Fruit fly (Drosophila melanogaster): ENCODE data around the gene CG43322.

Gene CG43322

dm6 chr2L:7013157-7013556 lies at the start of gene CG43322:
Gene CG43322 (plus strand): TSS chr2L:7013396.
- TF ChIP-seq Dif (GFP tag; optimal IDR thresholded peaks at IDR 0.05; ENCODE audit: partially characterized antibody) (no peak), lola (GFP tag; optimal IDR thresholded peaks at IDR 0.05) (no peak), h (GFP tag; optimal IDR thresholded peaks at IDR 0.05) (no peak), dmrt93B (GFP tag; optimal IDR thresholded peaks at IDR 0.05) (no peak), N (GFP tag; optimal IDR thresholded peaks at IDR 0.05) (no peak), CG32264 (GFP tag; optimal IDR thresholded peaks at IDR 0.05) (no peak), tai (GFP tag; optimal IDR thresholded peaks at IDR 0.05) (no peak), pan (optimal IDR thresholded peaks at IDR 0.05) (no peak), Dfd (GFP tag; optimal IDR thresholded peaks at IDR 0.05) (no peak), Rel (GFP tag; optimal IDR thresholded peaks at IDR 0.05) (no peak), Rel (tag; optimal IDR thresholded peaks at IDR 0.05) (no peak), jim (GFP tag; optimal IDR thresholded peaks at IDR 0.05) (no peak), OdsH (GFP tag; optimal IDR thresholded peaks at IDR 0.05) (no peak), Hr78 (GFP tag; optimal IDR thresholded peaks at IDR 0.05) (no peak), brk (GFP tag; optimal IDR thresholded peaks at IDR 0.05) (no peak), Vsx2 (GFP tag; optimal IDR thresholded peaks at IDR 0.05; ENCODE audit: partially characterized antibody) (no peak), HLH106 (tag; optimal IDR thresholded peaks at IDR 0.05) (no peak)

dm6 chr2L:6964022-6964434 lies 49.2 kb upstream of the CG43322 start, which contains the start of the genes sip2 and Coprox:
Gene sip2 (minus strand): TSS chr2L:6964074.
Gene Coprox (plus strand): TSS chr2L:6964421.
- TF ChIP-seq sage (GFP tag; optimal IDR thresholded peaks at IDR 0.05) (no peak), tai (GFP tag; optimal IDR thresholded peaks at IDR 0.05) (no peak), woc (GFP tag; optimal IDR thresholded peaks at IDR 0.05) (no peak), psq (GFP tag; optimal IDR thresholded peaks at IDR 0.05) (peak; percentile 47), sv (GFP tag; optimal IDR thresholded peaks at IDR 0.05) (no peak), Hr83 (GFP tag; optimal IDR thresholded peaks at IDR 0.05; ENCODE audit: poor library complexity, severe bottlenecking) (no peak), N (GFP tag; optimal IDR thresholded peaks at IDR 0.05) (no peak), OdsH (GFP tag; optimal IDR thresholded peaks at IDR 0.05) (peak; percentile 66), CG9705 (GFP tag; optimal IDR thresholded peaks at IDR 0.05) (peak; percentile 40), GATAd (GFP tag; optimal IDR thresholded peaks at IDR 0.05) (no peak), Sp1 (GFP tag; optimal IDR thresholded peaks at IDR 0.05) (peak; percentile 75), Hr78 (GFP tag; optimal IDR thresholded peaks at IDR 0.05) (no peak), Vsx2 (GFP tag; optimal IDR thresholded peaks at IDR 0.05; ENCODE audit: partially characterized antibody) (no peak), brk (GFP tag; optimal IDR thresholded peaks at IDR 0.05) (no peak), Myc (optimal IDR thresholded peaks at IDR 0.05) (peak; percentile 26), Jra (GFP tag; optimal IDR thresholded peaks at IDR 0.05) (no peak), Hnf4 (GFP tag; optimal IDR thresholded peaks at IDR 0.05) (no peak), br (GFP tag; optimal IDR thresholded peaks at IDR 0.05) (no peak), pan (optimal IDR thresholded peaks at IDR 0.05) (no peak), rgr (GFP tag; optimal IDR thresholded peaks at IDR 0.05) (peak; percentile 57), HLH106 (tag; optimal IDR thresholded peaks at IDR 0.05) (peak; percentile 77), dmrt93B (GFP tag; optimal IDR thresholded peaks at IDR 0.05) (no peak), usp (GFP tag; optimal IDR thresholded peaks at IDR 0.05) (no peak), CG32264 (GFP tag; optimal IDR thresholded peaks at IDR 0.05) (no peak), foxo (GFP tag; optimal IDR thresholded peaks at IDR 0.05) (peak in 1 of 2 experiments; percentile 46), Dfd (GFP tag; optimal IDR thresholded peaks at IDR 0.05) (no peak), CrebA (GFP tag; optimal IDR thresholded peaks at IDR 0.05; ENCODE audit: borderline replicate concordance) (no peak), Dif (GFP tag; optimal IDR thresholded peaks at IDR 0.05; ENCODE audit: partially characterized antibody) (no peak), dl (GFP tag; optimal IDR thresholded peaks at IDR 0.05; ENCODE audit: insufficient read depth in 1 of 2, partially characterized antibody in 2 of 2) (no peak), dsf (GFP tag; optimal IDR thresholded peaks at IDR 0.05; ENCODE audit: borderline replicate concordance) (no peak), ey (GFP tag; optimal IDR thresholded peaks at IDR 0.05) (no peak), h (GFP tag; optimal IDR thresholded peaks at IDR 0.05) (no peak), fru (GFP tag; optimal IDR thresholded peaks at IDR 0.05) (no peak), jim (GFP tag; optimal IDR thresholded peaks at IDR 0.05) (no peak), Rel (GFP tag; optimal IDR thresholded peaks at IDR 0.05) (no peak), Rel (tag; optimal IDR thresholded peaks at IDR 0.05) (peak; percentile 47), lola (GFP tag; optimal IDR thresholded peaks at IDR 0.05) (no peak), Abd-B (GFP tag; optimal IDR thresholded peaks at IDR 0.05) (no peak), Mio (GFP tag; optimal IDR thresholded peaks at IDR 0.05) (no peak)
